Fruit fly (Drosophila melanogaster) whole organism, larva: ENCODE measurements around the gene dlg1.
A peak's percentile ranks its signal among the peaks of the same experiment; 100 is the strongest.

Experiments used
- noc ChIP-seq: fragments of 200-800 bp; sonication (Bioruptor generic); optimal IDR thresholded peaks from 3 replicates; lab custom pipeline; 2019; ENCODE audit warnings: missing biosample characterization, mild to moderate bottlenecking, missing genetic modification characterization, moderate library complexity

Gene dlg1

DNA sequence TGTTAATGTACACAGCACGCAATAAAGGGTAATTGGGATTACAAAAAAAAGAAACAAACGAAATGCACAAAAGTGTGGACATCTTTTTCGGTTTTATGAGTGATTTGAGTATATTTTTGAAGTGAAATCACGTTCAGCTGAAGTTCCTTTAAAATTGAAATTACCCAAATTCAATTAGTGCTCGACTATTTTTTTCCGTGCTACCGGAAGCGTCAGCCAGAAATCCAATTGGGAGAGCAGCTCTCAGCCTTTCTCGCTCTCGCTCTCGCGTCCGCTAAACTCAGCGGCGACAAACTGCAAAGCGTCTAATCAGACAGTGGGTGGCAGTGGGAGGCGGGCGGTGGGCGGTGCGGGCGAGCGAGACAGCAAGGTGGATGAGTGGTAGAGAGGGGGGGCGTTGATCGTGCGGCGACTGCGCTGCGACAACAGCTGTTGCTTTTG is 53.8 kb downstream of the dlg1 start:
- TF ChIP-seq noc (tag; lab: Kevin White, UChicago), result peak; percentile 92

dm6 chrX:11424512-11424911 is 55.0 kb downstream of the dlg1 start:
- TF ChIP-seq noc (tag; lab: Kevin White, UChicago), result peak; percentile 74

- no peak for TF ChIP-seq noc (tag; lab: Kevin White, UChicago)
Measured at dm6 chrX:11425401-11425800, 55.9 kb downstream of the dlg1 start.

DNA sequence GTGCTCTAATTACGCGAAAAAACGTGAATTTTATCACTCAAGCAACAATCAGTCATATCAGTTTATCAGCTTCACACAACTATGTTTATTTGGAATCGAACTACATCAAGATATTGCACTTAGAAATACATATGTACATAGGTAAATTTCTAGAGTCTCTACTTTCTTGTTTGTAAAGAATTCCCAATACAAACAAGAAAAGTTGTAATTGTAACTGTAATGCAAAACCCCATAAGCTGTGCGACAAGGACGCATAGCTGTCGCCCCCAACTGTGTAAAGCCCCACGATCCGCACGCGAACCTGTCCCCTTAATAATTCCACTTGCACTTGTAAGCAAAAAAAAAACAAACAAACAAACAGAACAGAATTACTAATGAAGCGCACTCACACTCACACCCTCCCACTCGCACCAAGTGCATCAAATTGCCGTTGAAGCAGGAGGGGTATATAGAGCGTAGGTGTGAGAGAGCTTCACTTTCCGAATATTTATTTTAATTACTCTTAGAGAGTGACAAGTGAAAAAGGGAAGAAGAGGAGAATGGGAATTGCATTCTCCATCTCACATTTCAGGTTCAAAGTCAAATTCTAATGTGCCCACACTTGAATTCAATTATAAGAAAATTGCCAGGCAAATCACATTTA is 56.6 kb downstream of the dlg1 start:
- no peak for TF ChIP-seq noc (tag; lab: Kevin White, UChicago)

DNA sequence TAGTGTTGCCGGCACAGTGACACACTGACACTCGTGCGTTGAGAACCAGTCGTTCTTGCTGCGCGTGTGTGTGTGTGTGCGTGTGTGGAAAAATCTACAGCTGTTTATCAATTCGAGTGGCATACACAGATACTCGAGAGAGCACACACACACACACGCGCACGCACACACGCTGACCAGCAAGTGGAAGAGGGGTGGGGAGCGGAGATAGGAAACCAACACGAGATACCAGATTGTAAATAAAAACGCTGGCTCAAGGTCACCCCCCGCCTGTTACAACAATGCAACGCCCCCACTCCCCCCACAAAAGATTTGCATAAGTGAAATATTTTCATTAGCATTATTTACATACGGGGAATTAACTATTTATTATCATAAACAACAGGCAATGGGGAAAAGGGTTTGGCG is 57.8 kb downstream of the dlg1 start:
- no peak for TF ChIP-seq noc (tag; lab: Kevin White, UChicago)

dm6 chrX:11430940-11431339 is 61.5 kb downstream of the dlg1 start:
- peak; percentile 10 for TF ChIP-seq noc (tag; lab: Kevin White, UChicago)

DNA sequence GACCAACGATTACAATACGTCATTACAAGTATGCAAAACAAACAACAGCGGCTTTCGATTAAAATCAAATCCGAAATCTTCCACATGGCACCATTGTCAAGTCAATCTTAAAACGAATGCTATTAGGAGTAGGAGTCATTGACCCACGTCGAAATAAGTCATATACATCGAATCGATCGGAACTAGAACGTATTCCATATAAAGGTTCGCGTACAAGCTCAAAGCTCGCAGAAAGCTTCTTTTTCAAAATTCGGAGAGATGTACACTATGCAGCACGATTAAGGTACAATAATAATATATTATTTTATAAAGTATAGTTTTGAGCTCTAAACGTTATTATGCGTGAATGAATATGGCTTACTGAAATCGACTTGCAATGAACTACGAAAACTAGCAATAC is 64.5 kb downstream of the dlg1 start:
- no peak for TF ChIP-seq noc (tag; lab: Kevin White, UChicago)

dm6 chrX:11439270-11439669 is 69.8 kb downstream of the dlg1 start:
- no peak for TF ChIP-seq noc (tag; lab: Kevin White, UChicago)

DNA sequence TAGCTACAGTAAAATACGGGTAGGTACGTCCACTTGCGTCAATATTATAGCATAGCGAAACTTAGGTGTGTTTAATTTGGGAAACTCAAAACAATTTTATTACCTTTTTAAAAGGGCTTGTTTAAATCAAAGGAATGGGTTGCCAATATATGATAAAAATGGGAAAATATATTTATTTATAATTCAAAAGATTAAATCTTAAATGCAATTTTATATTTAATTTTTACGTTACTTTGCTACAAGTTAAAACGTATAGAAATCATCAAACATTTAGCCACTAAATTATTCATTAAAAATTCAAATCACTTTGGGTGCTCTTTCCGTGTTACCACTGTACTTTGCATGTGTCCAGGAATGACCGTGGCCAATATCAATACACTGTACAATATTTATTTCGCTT is 71.5 kb downstream of the dlg1 start:
- peak; percentile 68 for TF ChIP-seq noc (tag; lab: Kevin White, UChicago)

dm6 chrX:11441829-11442634 is 72.6 kb downstream of the dlg1 start, which contains the start of gene Sk1:
TSS of gene Sk1 (plus strand) at chrX:11442539.
- no peak for TF ChIP-seq noc (tag; lab: Kevin White, UChicago)

- TF ChIP-seq noc (tag; lab: Kevin White, UChicago), result peak; percentile 96
Measured at dm6 chrX:11446792-11447405, 77.4 kb downstream of the dlg1 start.

- no peak for TF ChIP-seq noc (tag; lab: Kevin White, UChicago)
Measured at dm6 chrX:11448637-11449036, 79.2 kb downstream of the dlg1 start.

DNA sequence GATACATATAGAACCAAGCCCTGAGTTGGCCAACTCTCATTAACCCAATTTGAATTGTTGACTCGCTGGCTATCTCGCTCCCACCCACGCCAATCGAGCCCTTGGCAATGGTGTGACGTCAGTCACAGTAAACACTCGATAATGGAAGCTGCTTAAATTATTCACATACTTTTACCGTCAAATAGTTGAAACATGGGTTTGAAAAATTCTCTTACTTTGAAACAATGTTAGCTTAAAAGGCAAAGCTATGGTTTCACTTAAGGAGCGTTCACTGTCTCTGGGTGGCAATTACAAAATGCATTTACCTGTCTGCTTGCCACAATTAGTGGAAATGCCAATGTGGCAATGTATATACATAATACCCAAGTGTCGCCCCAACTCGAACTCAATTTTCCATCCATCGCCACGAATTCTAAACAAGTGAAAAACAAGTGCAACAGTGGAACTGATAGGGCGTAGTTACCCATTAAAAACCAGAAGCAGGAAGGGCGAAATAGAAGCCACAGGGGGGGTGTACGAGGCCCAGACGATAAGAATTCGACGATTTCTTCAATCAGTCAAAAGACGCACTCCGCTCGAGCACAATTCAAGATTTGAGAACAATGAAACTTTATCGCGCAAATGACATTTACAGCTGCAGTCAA is 80.1 kb downstream of the dlg1 start:
- peak; percentile 82 for TF ChIP-seq noc (tag; lab: Kevin White, UChicago)

DNA sequence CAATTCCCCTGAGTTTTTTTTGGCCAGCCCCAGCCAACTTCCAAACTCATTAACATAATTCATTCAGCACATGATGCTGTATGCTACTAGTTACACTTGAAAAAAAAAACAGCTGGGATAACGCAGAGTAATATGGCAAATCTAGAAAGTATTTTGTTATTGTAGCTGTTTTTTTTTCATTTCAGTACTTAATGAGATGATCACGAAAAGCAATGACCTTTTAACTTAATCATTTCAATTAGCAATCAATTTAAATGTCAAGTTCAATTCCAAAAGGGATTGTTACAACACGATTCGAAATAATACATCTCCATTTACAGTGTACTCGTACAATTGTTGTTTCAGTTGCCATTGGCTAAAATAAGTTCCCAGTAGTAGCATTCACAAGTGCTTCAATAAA is 80.9 kb downstream of the dlg1 start:
- TF ChIP-seq noc (tag; lab: Kevin White, UChicago), result no peak

DNA sequence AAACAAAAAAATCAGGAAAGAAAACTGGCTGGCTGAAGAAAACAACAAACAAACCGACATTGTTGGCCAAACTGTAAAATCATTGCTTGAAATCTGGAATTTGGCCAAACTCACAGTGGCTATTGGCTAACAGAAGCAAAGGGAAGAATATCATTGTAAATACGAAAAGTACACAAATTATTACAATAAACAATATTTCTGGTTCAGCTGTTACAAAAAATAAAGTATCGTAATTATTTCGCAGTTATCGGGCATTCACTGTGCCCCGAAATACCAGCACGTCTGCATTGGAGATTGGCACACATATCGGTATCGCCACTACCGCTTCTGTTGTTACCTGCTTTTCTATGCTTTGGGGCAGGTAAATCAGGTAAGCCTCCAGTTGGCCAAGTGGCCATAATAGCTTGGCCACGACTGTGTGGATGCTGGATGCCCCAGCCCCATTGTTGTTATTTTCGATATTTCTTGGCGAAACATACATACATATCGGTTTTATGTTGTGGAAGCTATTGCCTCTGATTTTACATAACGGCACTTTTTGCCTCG is 81.6 kb downstream of the dlg1 start:
- TF ChIP-seq noc (tag; lab: Kevin White, UChicago), result peak; percentile 67

DNA sequence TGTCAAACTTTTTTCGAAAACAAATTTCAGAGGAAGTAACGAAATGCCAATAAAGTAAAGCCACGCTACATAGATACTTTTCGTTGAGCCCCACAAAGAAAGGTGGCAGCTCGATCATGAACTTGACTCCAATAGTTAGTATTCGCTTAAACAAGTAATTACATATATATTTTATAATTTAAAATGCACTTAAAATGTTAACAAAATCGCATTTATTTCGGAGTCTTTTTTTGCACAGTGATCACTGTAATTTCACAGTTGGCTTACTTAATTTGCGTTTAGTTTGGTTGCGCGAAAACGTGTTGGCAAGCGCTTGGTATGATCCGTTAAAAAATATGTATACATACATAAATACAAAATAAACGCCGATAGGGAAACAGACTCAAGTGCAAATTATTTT is 82.2 kb downstream of the dlg1 start:
- peak; percentile 25 for TF ChIP-seq noc (tag; lab: Kevin White, UChicago)
